Worm (Caenorhabditis elegans) whole organism, L2 larva: ENCODE data around the gene ZK177.1.

ENCODE experiments used
- C34F6.9 ChIP-seq: fragments of 150-350 bp; optimal IDR thresholded peaks from 2 replicates; lab custom pipeline; 2014; ENCODE audit warnings: missing biosample characterization, missing genetic modification characterization
- F13H6.1 ChIP-seq: sonication (generic microtip); optimal IDR thresholded peaks from 2 replicates; lab custom pipeline; 2016; ENCODE audit warnings: missing genetic modification characterization, missing compliant biosample characterization
- R02D3.7 ChIP-seq: fragments of 150-350 bp; optimal IDR thresholded peaks from 2 replicates; lab custom pipeline; 2014; ENCODE audit warnings: missing biosample characterization, missing genetic modification characterization
- Y55F3AM.14 ChIP-seq: fragments of 200-800 bp; sonication (Bioruptor generic); optimal IDR thresholded peaks from 2 replicates; lab custom pipeline; 2018; ENCODE audit warnings: mild to moderate bottlenecking, missing genetic modification characterization, missing compliant biosample characterization
- alr-1 ChIP-seq: fragments of 150-350 bp; optimal IDR thresholded peaks from 2 replicates; lab custom pipeline; 2014; ENCODE audit warnings: missing biosample characterization, missing genetic modification characterization
- aly-2 ChIP-seq: fragments of 150-350 bp; optimal IDR thresholded peaks from 2 replicates; lab custom pipeline; 2014; ENCODE audit warnings: missing biosample characterization, missing genetic modification characterization
- ama-1 ChIP-seq: fragments of 150-350 bp; optimal IDR thresholded peaks from 2 replicates; lab custom pipeline; 2018; ENCODE audit warnings: inconsistent platforms
- blmp-1 ChIP-seq: sonication (generic microtip); optimal IDR thresholded peaks from 2 replicates; lab custom pipeline; 2017; ENCODE audit warnings: missing genetic modification characterization, mild to moderate bottlenecking, missing compliant biosample characterization, antibody characterized with exemption, moderate library complexity; ENCODE audit not compliant: insufficient read depth
- ceh-82 ChIP-seq: fragments of 150-350 bp; optimal IDR thresholded peaks from 2 replicates; lab custom pipeline; 2014; ENCODE audit warnings: missing biosample characterization, missing genetic modification characterization
- crh-2 ChIP-seq: sonication (generic microtip); optimal IDR thresholded peaks from 2 replicates; lab custom pipeline; 2017; ENCODE audit warnings: missing biosample characterization, missing genetic modification characterization
- egl-27 ChIP-seq: sonication (generic microtip); optimal IDR thresholded peaks from 3 replicates; lab custom pipeline; 2017; ENCODE audit warnings: missing biosample characterization, missing genetic modification reagents, missing genetic modification characterization
- elt-1 ChIP-seq: fragments of 150-350 bp; optimal IDR thresholded peaks from 2 replicates; lab custom pipeline; 2014; ENCODE audit warnings: missing biosample characterization, missing genetic modification characterization
- elt-3 ChIP-seq: sonication (generic microtip); optimal IDR thresholded peaks from 2 replicates; lab custom pipeline; 2017; ENCODE audit warnings: missing biosample characterization, missing genetic modification characterization
- fos-1 ChIP-seq: fragments of 150-350 bp; optimal IDR thresholded peaks from 2 replicates; lab custom pipeline; 2014; ENCODE audit warnings: missing biosample characterization, missing genetic modification characterization
- gmeb-1 ChIP-seq: fragments of 150-350 bp; optimal IDR thresholded peaks from 2 replicates; lab custom pipeline; 2014; ENCODE audit warnings: missing biosample characterization, missing genetic modification characterization
- lin-11 ChIP-seq: fragments of 150-350 bp; sonication (generic microtip); optimal IDR thresholded peaks from 2 replicates; lab custom pipeline; 2014; ENCODE audit warnings: missing biosample characterization, missing genetic modification characterization, inconsistent platforms, mixed read lengths
- lin-13 ChIP-seq: fragments of 150-350 bp; optimal IDR thresholded peaks from 2 replicates; lab custom pipeline; 2014; ENCODE audit warnings: missing biosample characterization, missing genetic modification reagents, missing genetic modification characterization
- lin-39 ChIP-seq: fragments of 150-350 bp; optimal IDR thresholded peaks from 2 replicates; lab custom pipeline; 2014; ENCODE audit warnings: missing biosample characterization, missing genetic modification reagents, missing genetic modification characterization
- lsy-2 ChIP-seq, 2 experiments: fragments of 150-350 bp in 1 of 2; sonication (generic microtip) in 1 of 2; optimal IDR thresholded peaks; 2 replicates each; lab custom pipeline; 2014 to 2017; ENCODE audit warnings: missing biosample characterization in 2 of 2, missing genetic modification characterization in 2 of 2
- mab-5 ChIP-seq: fragments of 150-350 bp; optimal IDR thresholded peaks from 2 replicates; lab custom pipeline; 2014; ENCODE audit warnings: missing biosample characterization, missing genetic modification characterization
- mbf-1 ChIP-seq: sonication (generic microtip); optimal IDR thresholded peaks from 2 replicates; lab custom pipeline; 2017; ENCODE audit warnings: missing biosample characterization, missing genetic modification characterization
- mdl-1 ChIP-seq, 2 experiments: fragments of 150-350 bp in 1 of 2; sonication (generic microtip) in 1 of 2; optimal IDR thresholded peaks; 2 replicates each; lab custom pipeline; 2017; ENCODE audit warnings: missing biosample characterization in 2 of 2, missing genetic modification characterization in 2 of 2
- nhr-10 ChIP-seq: sonication (generic microtip); optimal IDR thresholded peaks from 2 replicates; lab custom pipeline; 2017; ENCODE audit warnings: missing biosample characterization, missing genetic modification characterization
- nhr-12 ChIP-seq: fragments of 150-350 bp; optimal IDR thresholded peaks from 2 replicates; lab custom pipeline; 2014; ENCODE audit warnings: missing biosample characterization, missing genetic modification characterization
- nhr-129 ChIP-seq: fragments of 150-350 bp; optimal IDR thresholded peaks from 2 replicates; lab custom pipeline; 2014; ENCODE audit warnings: missing biosample characterization, missing genetic modification characterization
- nhr-21 ChIP-seq: fragments of 150-350 bp; optimal IDR thresholded peaks from 2 replicates; lab custom pipeline; 2014; ENCODE audit warnings: missing biosample characterization, missing genetic modification characterization
- nhr-25 ChIP-seq: fragments of 150-350 bp; sonication (generic microtip); optimal IDR thresholded peaks from 3 replicates; lab custom pipeline; 2014; ENCODE audit warnings: missing biosample characterization, missing genetic modification characterization
- nhr-6 ChIP-seq: fragments of 150-350 bp; optimal IDR thresholded peaks from 2 replicates; lab custom pipeline; 2014; ENCODE audit warnings: missing biosample characterization, missing genetic modification characterization
- nhr-77 ChIP-seq: fragments of 150-350 bp; optimal IDR thresholded peaks from 2 replicates; lab custom pipeline; 2014; ENCODE audit warnings: missing biosample characterization, missing genetic modification characterization
- peb-1 ChIP-seq: fragments of 150-350 bp; optimal IDR thresholded peaks from 2 replicates; lab custom pipeline; 2014; ENCODE audit warnings: missing biosample characterization, missing genetic modification characterization
- sem-4 ChIP-seq: fragments of 150-350 bp; optimal IDR thresholded peaks from 2 replicates; lab custom pipeline; 2014; ENCODE audit warnings: missing biosample characterization, missing genetic modification reagents, missing genetic modification characterization
- sma-3 ChIP-seq: sonication (generic microtip); optimal IDR thresholded peaks from 2 replicates; lab custom pipeline; 2016; ENCODE audit warnings: missing genetic modification reagents, missing genetic modification characterization, missing compliant biosample characterization
- sma-9 ChIP-seq, 2 experiments: fragments of 150-350 bp in 1 of 2; sonication (generic microtip) in 1 of 2; optimal IDR thresholded peaks; 2 replicates each; lab custom pipeline; 2014 to 2016; ENCODE audit warnings: missing genetic modification characterization in 2 of 2, mild to moderate bottlenecking in 1 of 2, missing biosample characterization in 1 of 2, missing compliant biosample characterization in 1 of 2, missing genetic modification reagents in 1 of 2, moderate library complexity in 1 of 2
- snpc-4 ChIP-seq: fragments of 150-350 bp; optimal IDR thresholded peaks from 2 replicates; lab custom pipeline; 2014; ENCODE audit warnings: missing biosample characterization, missing genetic modification characterization
- unc-39 ChIP-seq: fragments of 150-350 bp; optimal IDR thresholded peaks from 2 replicates; lab custom pipeline; 2014; ENCODE audit warnings: missing biosample characterization, missing genetic modification characterization
- unc-55 ChIP-seq: fragments of 150-350 bp; sonication (generic microtip); optimal IDR thresholded peaks from 3 replicates; lab custom pipeline; 2014; ENCODE audit warnings: missing biosample characterization, missing genetic modification reagents, missing genetic modification characterization
- unc-62 ChIP-seq: fragments of 150-350 bp; optimal IDR thresholded peaks from 2 replicates; lab custom pipeline; 2014; ENCODE audit warnings: missing biosample characterization, missing genetic modification reagents, missing genetic modification characterization
- zag-1 ChIP-seq: fragments of 150-350 bp; optimal IDR thresholded peaks from 2 replicates; lab custom pipeline; 2014; ENCODE audit warnings: missing biosample characterization, missing genetic modification characterization
- ztf-1 ChIP-seq: fragments of 200-800 bp; sonication (Bioruptor generic); conservative IDR thresholded peaks from 2 replicates; pipeline ENCODE4 v1.3.6; 2022; ENCODE audit warnings: missing genetic modification characterization, missing compliant biosample characterization
- ztf-4 ChIP-seq: fragments of 150-350 bp; optimal IDR thresholded peaks from 2 replicates; lab custom pipeline; 2014; ENCODE audit warnings: missing biosample characterization, missing genetic modification characterization

Gene ZK177.1

ce11 chrII:5543476-5544144, 15.7 kb downstream of the ZK177.1 start (continued):
- TF ChIP-seq nhr-6 (peak; percentile 98), aly-2 (peak; percentile 100), blmp-1 (tag; lab: Kevin White, UChicago) (peak; percentile 90), unc-55 (GFP tag; lab: Kevin White, UChicago) (peak; percentile 99), nhr-129 (tag; lab: Kevin White, UChicago) (peak; percentile 99), alr-1 (no peak)

ce11 chrII:5544145-5544515, 16.2 kb downstream of the ZK177.1 start:
- TF ChIP-seq lin-39 (tag; lab: Kevin White, UChicago): no peak
- no peak for TF ChIP-seq unc-55 (GFP tag; lab: Kevin White, UChicago)
- TF ChIP-seq mab-5 (tag; lab: Kevin White, UChicago): no peak
- no peak for TF ChIP-seq egl-27
- no peak for TF ChIP-seq unc-39 (tag; lab: Kevin White, UChicago)
- TF ChIP-seq mdl-1 (tag; optimal IDR thresholded peaks at IDR 0.05; lab: Kevin White, UChicago): no peak
- peak; percentile 89 for TF ChIP-seq nhr-129 (tag; lab: Kevin White, UChicago)
- TF ChIP-seq ama-1 (lab: Kevin White, UChicago): peak; percentile 93
- no peak for TF ChIP-seq nhr-12 (tag; lab: Kevin White, UChicago)
- no peak for TF ChIP-seq C34F6.9
- peak; percentile 11 for TF ChIP-seq fos-1 (tag; lab: Kevin White, UChicago)
- peak; percentile 85 for TF ChIP-seq nhr-21 (tag; lab: Kevin White, UChicago)
- TF ChIP-seq nhr-25 (tag; lab: Kevin White, UChicago): no peak
- TF ChIP-seq lsy-2 (tag; optimal IDR thresholded peaks at IDR 0.05; lab: Kevin White, UChicago): peak in 1 of 2 experiments; percentile 73
- peak; percentile 66 for TF ChIP-seq sma-3 (GFP tag; lab: Kevin White, UChicago)
- TF ChIP-seq nhr-10: peak; percentile 15
- TF ChIP-seq sma-9 (GFP tag; optimal IDR thresholded peaks at IDR 0.05; lab: Kevin White, UChicago): peak; percentile 76
- no peak for TF ChIP-seq sma-9 (tag; optimal IDR thresholded peaks at IDR 0.05; lab: Kevin White, UChicago)
- TF ChIP-seq peb-1 (tag; lab: Kevin White, UChicago): no peak
- peak; percentile 98 for TF ChIP-seq snpc-4
- peak; percentile 60 for TF ChIP-seq crh-2
- TF ChIP-seq sem-4 (tag; lab: Kevin White, UChicago): no peak
- TF ChIP-seq lin-13 (GFP tag; lab: Kevin White, UChicago): peak; percentile 27
- peak; percentile 16 for TF ChIP-seq nhr-6
- no peak for TF ChIP-seq zag-1
- no peak for TF ChIP-seq elt-1 (tag; lab: Kevin White, UChicago)
- peak; percentile 66 for TF ChIP-seq gmeb-1 (tag; lab: Kevin White, UChicago)
- peak; percentile 6 for TF ChIP-seq nhr-77
- no peak for TF ChIP-seq mbf-1 (tag; lab: Kevin White, UChicago)
- no peak for TF ChIP-seq blmp-1 (tag; lab: Kevin White, UChicago)

ce11 chrII:5544764-5545163, 16.8 kb downstream of the ZK177.1 start, which contains the start of gene ins-13:
Gene ins-13, minus strand, starts transcription at chrII:5544864.
- TF ChIP-seq sma-3 (GFP tag; lab: Kevin White, UChicago) (no peak), crh-2 (no peak), F13H6.1 (no peak), ztf-1 (GFP tag; lab: Robert Waterston, UW) (no peak), snpc-4 (no peak), unc-55 (GFP tag; lab: Kevin White, UChicago) (no peak), nhr-25 (tag; lab: Kevin White, UChicago) (no peak), elt-3 (tag; lab: Kevin White, UChicago) (no peak)

- no peak for TF ChIP-seq peb-1 (tag; lab: Kevin White, UChicago)
- no peak for TF ChIP-seq ztf-4 (tag; lab: Kevin White, UChicago)
- no peak for TF ChIP-seq nhr-129 (tag; lab: Kevin White, UChicago)
- no peak for TF ChIP-seq snpc-4
- TF ChIP-seq sma-3 (GFP tag; lab: Kevin White, UChicago): no peak
- no peak for TF ChIP-seq nhr-12 (tag; lab: Kevin White, UChicago)
- TF ChIP-seq ceh-82 (tag; lab: Kevin White, UChicago): no peak
- TF ChIP-seq elt-3 (tag; lab: Kevin White, UChicago): no peak
- TF ChIP-seq ama-1 (lab: Kevin White, UChicago): no peak
- no peak for TF ChIP-seq mbf-1 (tag; lab: Kevin White, UChicago)
- TF ChIP-seq Y55F3AM.14: no peak
- TF ChIP-seq unc-62: no peak
- no peak for TF ChIP-seq lin-11 (tag; lab: Kevin White, UChicago)
- TF ChIP-seq R02D3.7 (tag; lab: Kevin White, UChicago): no peak
- TF ChIP-seq mab-5 (tag; lab: Kevin White, UChicago): no peak
- no peak for TF ChIP-seq nhr-77
- no peak for TF ChIP-seq aly-2
These were observed 19.5 kb downstream of the ZK177.1 start, which contains the start of gene acdh-2 for ce11 chrII:5547442-5547894. Gene acdh-2, minus strand, starts transcription at chrII:5547492.
